Fruit fly (Drosophila melanogaster) Kc167 (cell line): ENCODE data around the gene Mocs2A.

Experiments used
- Myc ChIP-seq: fragments of >200 bp; optimal IDR thresholded peaks from 2 replicates; lab custom pipeline; 2017; ENCODE audit warnings: missing external identifiers
- Sin3A ChIP-seq: fragments of >200 bp; optimal IDR thresholded peaks from 2 replicates; lab custom pipeline; 2018; ENCODE audit warnings: missing external identifiers
- h ChIP-seq: fragments of >200 bp; optimal IDR thresholded peaks from 3 replicates; lab custom pipeline; 2018; ENCODE audit warnings: missing external identifiers
- insv ChIP-seq: fragments of >200 bp; optimal IDR thresholded peaks from 3 replicates; lab custom pipeline; 2018; ENCODE audit warnings: missing external identifiers
- psq ChIP-seq: fragments of >200 bp; optimal IDR thresholded peaks from 2 replicates; lab custom pipeline; 2017; ENCODE audit warnings: missing external identifiers
- ttk ChIP-seq: sonication (Bioruptor generic); optimal IDR thresholded peaks from 2 replicates; lab custom pipeline; 2017; ENCODE audit warnings: missing external identifiers

The Mocs2A gene

DNA sequence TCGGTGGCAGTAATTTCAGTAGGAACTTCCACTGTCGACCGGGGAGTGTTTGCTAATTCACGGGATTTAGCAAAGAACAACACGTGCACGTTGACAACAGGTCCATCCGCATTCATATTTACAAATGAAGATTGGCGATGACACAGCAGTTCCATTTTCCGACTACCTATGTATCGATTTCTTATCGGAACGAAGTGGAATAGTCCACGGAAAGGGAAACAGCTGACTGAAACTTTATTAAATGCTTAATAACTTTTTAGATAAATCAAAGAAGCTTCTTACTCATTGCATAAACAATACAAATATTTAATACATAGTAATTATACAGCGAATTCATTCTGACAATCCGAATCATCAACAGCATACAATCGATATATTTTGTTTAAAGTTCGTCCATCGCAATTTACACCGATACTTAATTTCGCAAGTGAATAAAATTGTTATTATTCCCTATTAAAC lies at the start of gene Mocs2A, which contains the start of the genes Mocs2B and Clbn:
Gene Mocs2A (minus strand): TSS at position 129 of the 459 bp plus-strand sequence.
Gene Mocs2B (minus strand): TSS at position 129 of the 459 bp plus-strand sequence.
Gene Clbn (plus strand): TSS at position 272 of the 459 bp plus-strand sequence.
- TF ChIP-seq Myc (lab: Kevin White, UChicago) (no peak), psq (lab: Kevin White, UChicago) (no peak), Sin3A (lab: Kevin White, UChicago) (no peak), h (no peak), ttk (lab: Kevin White, UChicago) (no peak), insv (lab: Kevin White, UChicago) (no peak)

DNA sequence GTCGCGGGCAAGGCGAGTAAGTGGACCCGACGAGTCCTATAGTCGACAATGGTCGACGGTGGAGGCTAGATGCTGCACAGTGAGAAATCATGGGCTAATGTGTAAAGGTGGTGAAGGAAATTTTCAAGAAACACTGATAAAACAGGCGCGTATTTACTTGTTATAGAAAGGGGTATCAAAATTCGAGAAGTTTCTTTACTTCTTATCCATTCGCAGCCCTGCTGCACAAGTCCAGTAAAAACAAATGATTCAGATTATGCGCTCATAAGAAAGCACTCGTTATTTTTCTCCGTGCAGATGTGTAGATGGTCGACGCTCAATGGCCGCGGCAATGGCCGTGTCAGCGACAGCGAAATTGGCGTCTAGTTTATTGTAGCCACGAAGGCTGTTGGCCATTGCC lies 49.4 kb upstream of the Mocs2A start:
- TF ChIP-seq ttk (lab: Kevin White, UChicago): no peak
- TF ChIP-seq insv (lab: Kevin White, UChicago): no peak

DNA sequence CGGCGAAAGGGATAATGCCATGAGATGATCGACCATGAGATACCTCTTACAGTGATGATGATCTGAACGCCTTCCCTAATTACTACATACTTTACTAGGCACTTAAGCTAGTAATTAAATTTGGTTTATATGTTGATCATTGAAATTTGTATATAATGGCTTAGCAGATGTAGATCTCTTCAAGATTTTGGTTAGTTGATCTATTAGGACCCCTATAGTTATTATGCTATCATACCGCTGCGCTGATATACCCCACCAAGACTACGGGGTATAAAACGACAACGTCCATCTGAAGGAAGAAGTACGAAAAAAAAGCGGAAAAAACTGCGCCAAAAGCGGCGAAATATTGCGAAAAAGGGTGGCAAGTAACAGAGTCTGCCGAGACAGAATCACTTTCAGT lies 47.1 kb upstream of the Mocs2A start:
- no peak for TF ChIP-seq psq (lab: Kevin White, UChicago)
- TF ChIP-seq Sin3A (lab: Kevin White, UChicago): no peak
- no peak for TF ChIP-seq h
- TF ChIP-seq insv (lab: Kevin White, UChicago): no peak
- no peak for TF ChIP-seq Myc (lab: Kevin White, UChicago)
- TF ChIP-seq ttk (lab: Kevin White, UChicago): no peak

DNA sequence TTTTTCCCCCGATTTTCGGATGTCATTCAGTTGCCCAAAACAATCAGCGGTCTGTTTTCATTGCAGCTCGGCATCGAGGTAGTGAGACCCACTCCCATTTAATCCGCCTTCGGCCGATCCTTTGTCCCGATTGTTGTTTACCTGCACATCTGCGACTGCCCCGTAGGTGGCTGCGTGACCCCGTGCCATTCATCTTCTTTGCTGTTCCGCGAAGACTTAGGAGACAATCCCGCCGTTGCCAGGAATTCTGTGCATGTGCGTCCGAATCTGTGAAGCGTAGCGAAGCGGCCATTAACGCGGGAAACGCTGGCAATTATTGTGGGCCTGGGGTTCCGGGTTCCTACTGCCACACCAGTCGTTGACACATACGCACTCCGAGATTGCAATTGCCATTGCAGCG lies 45.8 kb upstream of the Mocs2A start:
- TF ChIP-seq psq (lab: Kevin White, UChicago): no peak
- no peak for TF ChIP-seq h
- no peak for TF ChIP-seq insv (lab: Kevin White, UChicago)
- TF ChIP-seq ttk (lab: Kevin White, UChicago): no peak
- TF ChIP-seq Myc (lab: Kevin White, UChicago): no peak
- no peak for TF ChIP-seq Sin3A (lab: Kevin White, UChicago)

DNA sequence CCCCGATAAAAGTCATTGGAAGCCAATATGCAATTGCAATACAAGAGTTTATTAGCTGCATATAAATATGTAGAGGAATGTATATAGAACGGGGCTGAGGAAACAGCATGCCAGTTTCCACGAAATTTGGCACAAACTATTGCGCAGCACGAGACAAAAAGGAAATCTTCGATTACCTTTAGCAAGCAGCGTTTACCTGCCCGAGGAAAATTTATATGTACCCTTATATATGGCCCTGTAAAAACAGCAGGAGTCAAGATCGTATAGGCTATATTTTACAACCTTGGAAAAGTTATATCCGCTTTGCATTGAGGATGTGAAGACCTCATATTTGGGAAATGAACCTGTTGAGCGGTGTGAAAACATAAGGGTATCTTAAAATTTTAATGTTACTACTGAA lies 45.2 kb upstream of the Mocs2A start:
- TF ChIP-seq h (no peak), ttk (lab: Kevin White, UChicago) (no peak), Sin3A (lab: Kevin White, UChicago) (no peak), psq (lab: Kevin White, UChicago) (no peak), Myc (lab: Kevin White, UChicago) (no peak), insv (lab: Kevin White, UChicago) (no peak)

DNA sequence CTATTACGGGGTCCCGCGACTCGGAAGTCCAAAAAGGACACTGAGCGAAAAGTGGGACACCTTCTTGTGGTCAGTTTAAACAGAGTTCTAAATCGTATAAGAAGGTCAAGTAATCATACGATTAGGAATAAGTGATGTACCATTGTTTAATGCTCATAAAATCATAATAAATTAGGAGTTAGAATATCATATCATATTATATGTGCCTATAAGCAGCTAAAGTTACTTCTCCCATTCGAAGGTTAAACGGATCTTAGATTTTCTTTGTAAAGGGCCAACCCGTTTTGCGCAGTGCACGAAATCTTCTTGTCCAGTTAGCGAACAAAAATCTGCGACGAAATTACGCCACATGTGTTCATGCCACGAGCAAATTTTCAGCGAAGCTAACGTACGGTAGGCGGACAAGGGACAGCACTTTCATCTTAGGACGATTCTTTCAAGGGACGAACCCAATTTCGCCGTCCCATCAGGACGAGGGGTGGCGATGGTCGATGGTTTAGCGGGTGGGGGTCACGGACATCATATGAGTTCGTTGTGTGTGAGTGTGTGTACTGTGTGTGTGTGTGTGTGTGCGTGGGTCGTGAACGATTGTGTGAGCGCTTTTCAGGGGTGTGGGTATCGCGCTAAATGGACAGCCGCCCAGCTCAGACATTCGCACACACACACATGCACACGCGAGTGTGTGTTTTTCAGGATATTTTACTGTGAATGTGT lies 41.3 kb upstream of the Mocs2A start:
- TF ChIP-seq psq (lab: Kevin White, UChicago) (no peak), ttk (lab: Kevin White, UChicago) (no peak), insv (lab: Kevin White, UChicago) (no peak), Myc (lab: Kevin White, UChicago) (no peak), Sin3A (lab: Kevin White, UChicago) (no peak), h (no peak)

DNA sequence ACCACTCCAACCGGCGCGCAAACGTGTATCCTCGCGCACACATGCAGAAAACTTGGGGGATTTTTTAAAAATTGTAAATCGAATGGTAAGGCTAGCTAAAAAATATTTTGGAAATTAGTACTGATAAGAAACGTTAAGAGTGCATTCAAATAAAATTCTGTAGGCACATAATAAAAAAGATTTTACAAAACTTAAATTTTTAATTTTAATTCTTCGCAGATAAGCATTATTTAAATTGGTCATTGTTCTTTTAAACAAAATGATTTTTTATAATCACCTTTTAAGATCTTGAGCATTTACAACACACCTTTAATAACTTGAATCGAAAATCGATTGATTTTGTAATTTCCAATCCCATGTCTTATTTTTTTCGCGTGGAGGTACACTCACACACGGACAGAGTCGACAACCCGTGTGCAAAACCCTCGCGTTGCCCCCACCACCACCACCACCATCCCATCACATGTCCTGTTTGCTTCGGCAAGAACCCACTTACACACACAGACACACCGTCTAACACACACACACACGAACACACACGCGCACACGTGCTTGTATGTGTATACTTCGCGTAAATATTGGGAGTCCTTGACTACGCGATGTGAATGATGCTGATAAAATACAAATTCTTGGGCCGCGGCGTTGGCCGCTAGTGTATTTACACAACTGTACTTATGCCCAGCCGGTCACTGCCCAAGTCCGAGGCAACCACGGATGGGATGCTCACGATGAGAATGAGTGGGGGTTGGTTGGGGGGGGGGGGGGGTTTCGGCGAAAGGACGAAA lies 40.4 kb upstream of the Mocs2A start:
- TF ChIP-seq psq (lab: Kevin White, UChicago) (no peak), insv (lab: Kevin White, UChicago) (no peak), ttk (lab: Kevin White, UChicago) (no peak), Myc (lab: Kevin White, UChicago) (no peak), h (no peak), Sin3A (lab: Kevin White, UChicago) (no peak)

DNA sequence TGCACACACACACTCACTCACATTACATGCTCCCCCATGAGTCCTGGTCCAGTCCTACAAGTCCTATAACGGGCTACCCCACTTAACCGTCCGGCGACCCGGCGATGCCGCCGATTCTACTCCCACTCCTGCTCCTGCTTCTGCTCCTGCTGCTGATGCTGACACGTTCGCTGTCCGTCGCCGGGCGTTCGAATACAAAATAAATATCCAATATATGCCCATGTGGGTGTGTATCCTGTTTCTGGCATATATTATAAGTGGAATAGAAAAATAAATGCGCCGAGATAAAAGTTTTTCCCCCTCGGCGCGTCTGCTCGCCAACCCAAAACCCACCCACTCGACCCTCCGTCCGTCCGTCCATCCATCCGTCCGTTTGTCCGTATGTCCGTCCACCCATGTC lies 39.6 kb upstream of the Mocs2A start:
- TF ChIP-seq psq (lab: Kevin White, UChicago) (no peak), Sin3A (lab: Kevin White, UChicago) (no peak), ttk (lab: Kevin White, UChicago) (no peak), Myc (lab: Kevin White, UChicago) (no peak)

DNA sequence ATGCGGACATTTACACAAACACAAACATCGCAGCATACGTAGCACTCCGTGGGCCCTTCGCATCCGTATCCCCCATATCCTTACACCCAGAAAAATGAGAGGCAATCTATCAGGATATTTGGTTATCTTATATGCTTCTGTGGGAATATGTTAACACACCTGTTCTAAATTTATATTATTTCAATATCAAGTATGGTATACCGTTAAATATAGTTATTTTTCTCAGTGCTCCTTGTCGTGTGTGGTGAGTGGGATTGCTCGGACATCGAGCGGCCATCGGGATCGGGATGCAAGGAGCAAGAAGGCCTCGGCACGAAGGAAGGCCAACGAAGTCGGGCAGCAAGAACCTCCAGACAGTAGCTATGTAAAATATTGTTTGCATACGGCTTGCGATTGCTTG lies 34.4 kb upstream of the Mocs2A start:
- no peak for TF ChIP-seq h
- no peak for TF ChIP-seq Myc (lab: Kevin White, UChicago)
- no peak for TF ChIP-seq ttk (lab: Kevin White, UChicago)
- TF ChIP-seq psq (lab: Kevin White, UChicago): no peak
- no peak for TF ChIP-seq Sin3A (lab: Kevin White, UChicago)
- no peak for TF ChIP-seq insv (lab: Kevin White, UChicago)

DNA sequence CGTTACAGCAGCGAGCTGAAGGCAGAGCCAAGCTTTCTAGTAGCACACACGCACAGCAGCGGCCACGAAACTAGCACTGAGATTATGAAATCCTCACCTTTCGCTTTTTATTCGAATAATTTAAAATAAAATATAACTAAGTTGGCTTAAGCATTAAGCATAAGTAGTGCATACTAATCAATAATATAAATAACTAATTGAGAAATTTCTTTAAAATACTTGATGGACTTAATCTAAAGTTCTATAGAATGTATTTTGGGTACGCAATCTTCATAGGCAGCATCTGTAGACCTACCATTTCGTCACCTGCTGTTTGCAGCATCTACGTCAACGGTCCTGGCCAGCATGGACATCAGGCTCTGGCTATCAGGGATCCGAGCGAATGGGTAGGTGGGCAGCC lies 25.2 kb upstream of the Mocs2A start:
- no peak for TF ChIP-seq h
- no peak for TF ChIP-seq psq (lab: Kevin White, UChicago)
- no peak for TF ChIP-seq Myc (lab: Kevin White, UChicago)
- TF ChIP-seq Sin3A (lab: Kevin White, UChicago): no peak
- no peak for TF ChIP-seq ttk (lab: Kevin White, UChicago)
- no peak for TF ChIP-seq insv (lab: Kevin White, UChicago)

DNA sequence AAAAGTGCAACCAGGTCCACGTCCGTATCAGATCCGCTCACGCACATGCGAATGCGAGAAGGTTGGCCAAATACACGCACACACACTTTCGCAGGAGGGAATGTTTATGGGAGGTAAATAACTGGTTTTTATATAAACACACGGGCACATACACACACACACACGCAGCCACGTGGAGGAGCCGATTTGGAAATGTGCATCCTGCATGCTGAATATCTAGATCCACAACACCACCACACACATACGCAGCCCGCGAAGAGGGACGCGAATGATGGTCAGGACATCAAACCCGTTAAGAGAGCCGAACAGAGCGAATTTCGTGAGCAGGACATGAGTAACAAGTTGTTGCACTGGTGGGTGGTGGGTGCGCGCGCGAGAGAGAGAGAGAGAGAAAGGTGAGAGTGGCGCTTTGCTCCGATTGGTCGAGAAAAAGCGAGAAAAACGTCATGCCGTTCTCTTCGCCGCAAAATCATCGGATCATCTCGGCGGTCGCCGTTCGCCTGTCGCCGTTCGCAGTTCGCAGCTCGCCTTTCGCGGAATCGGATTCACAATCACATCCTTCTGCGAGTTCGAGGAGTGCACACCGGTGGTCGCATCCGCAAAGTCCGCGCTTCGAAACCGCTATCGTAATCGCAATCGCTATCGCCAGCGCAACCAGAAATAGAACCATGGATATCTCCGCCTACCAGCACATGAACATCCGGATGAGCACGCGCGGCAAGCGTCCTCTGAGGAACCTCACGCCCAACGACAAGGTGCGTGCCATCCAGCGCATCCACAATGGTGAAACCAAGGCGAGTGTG lies 10.6 kb upstream of the Mocs2A start, which contains the start of gene danr:
Gene danr (plus strand): TSS at position 508 of the 803 bp plus-strand sequence.
- TF ChIP-seq Sin3A (lab: Kevin White, UChicago): no peak
- TF ChIP-seq Myc (lab: Kevin White, UChicago): no peak
- TF ChIP-seq h: no peak
- TF ChIP-seq psq (lab: Kevin White, UChicago): no peak
- TF ChIP-seq insv (lab: Kevin White, UChicago): no peak
- TF ChIP-seq ttk (lab: Kevin White, UChicago): no peak
